Worm (Caenorhabditis elegans) whole organism, L4 larva: ENCODE measurements around the gene H25K10.2.

Experiments used
- ZK337.2 ChIP-seq: fragments of 200-800 bp; sonication (Bioruptor generic); IDR thresholded peaks from 2 replicates; pipeline ENCODE4 v1.3.6; 2022; ENCODE audit warnings: missing genetic modification reagents, missing genetic modification characterization, missing compliant biosample characterization
- aha-1 ChIP-seq: fragments of 150-350 bp; peaks from one replicate; lab custom pipeline; 2014; ENCODE audit warnings: missing biosample characterization, missing genetic modification characterization
- daf-12 ChIP-seq: fragments of 150-350 bp; optimal IDR thresholded peaks from 2 replicates; lab custom pipeline; 2014; ENCODE audit warnings: missing biosample characterization, missing genetic modification reagents, missing genetic modification characterization
- hlh-30 ChIP-seq: sonication (generic microtip); optimal IDR thresholded peaks from 2 replicates; lab custom pipeline; 2017; ENCODE audit warnings: antibody characterized with exemption, mild to moderate bottlenecking, missing genetic modification characterization, missing compliant biosample characterization; ENCODE audit not compliant: insufficient read depth
- mdl-1 ChIP-seq, 2 experiments: fragments of 150-350 bp in 1 of 2; sonication (generic microtip) in 1 of 2; optimal IDR thresholded peaks; 2 replicates each; lab custom pipeline; 2014 to 2017; ENCODE audit warnings: missing biosample characterization in 2 of 2, missing genetic modification characterization in 2 of 2
- nhr-237 ChIP-seq: sonication (generic microtip); optimal IDR thresholded peaks from 2 replicates; lab custom pipeline; 2017; ENCODE audit warnings: missing biosample characterization, missing genetic modification characterization
- unc-130 ChIP-seq: sonication (generic microtip); optimal IDR thresholded peaks from 2 replicates; lab custom pipeline; 2016; ENCODE audit warnings: missing genetic modification reagents, missing genetic modification characterization, missing compliant biosample characterization
- zag-1 ChIP-seq: fragments of 150-350 bp; optimal IDR thresholded peaks from 2 replicates; lab custom pipeline; 2014; ENCODE audit warnings: missing biosample characterization, missing genetic modification characterization

DNA sequence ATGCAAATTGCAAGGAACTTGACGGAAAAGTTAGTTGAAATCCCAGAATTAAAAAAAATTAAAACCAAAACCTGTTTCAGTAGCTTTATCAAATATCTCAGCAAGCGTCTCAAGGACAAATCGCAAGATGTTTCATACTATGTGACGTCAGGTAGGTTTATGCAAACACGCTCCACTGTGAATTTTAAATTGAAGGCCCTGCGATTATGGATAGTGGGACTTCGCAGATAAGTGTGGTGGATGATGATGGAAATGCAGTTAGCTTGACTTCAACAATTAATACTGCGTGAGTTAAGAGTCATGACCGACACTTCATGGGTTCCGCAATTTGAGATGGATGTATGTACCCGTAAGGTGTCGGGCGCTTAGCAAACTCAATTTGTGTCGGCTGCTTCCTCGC, 11.0 kb downstream of the H25K10.2 start:
- TF ChIP-seq daf-12 (tag; lab: Kevin White, UChicago) (no peak), unc-130 (no peak), hlh-30 (no peak), nhr-237 (no peak), mdl-1 (tag; optimal IDR thresholded peaks at IDR 0.05; lab: Kevin White, UChicago) (no peak), ZK337.2 (GFP tag; lab: Robert Waterston, UW) (no peak), aha-1 (tag; lab: Kevin White, UChicago) (peak; percentile 20), zag-1 (no peak)
